Worm (Caenorhabditis elegans) whole organism, young adult: Measurements from ENCODE around the gene clec-190.
"Not testable (repeated sequence)": the region's sequence is repeated elsewhere in the genome, so short reads cannot be mapped to it uniquely, and the experiment has no call there.

Experiments used
- B0336.3 ChIP-seq: fragments of 200-800 bp; sonication (Bioruptor generic); IDR thresholded peaks from 2 replicates; pipeline ENCODE4 v1.3.6; 2022; ENCODE audit warnings: missing genetic modification characterization, missing compliant biosample characterization
- D2030.7 ChIP-seq: fragments of 200-800 bp; sonication (Bioruptor generic); IDR thresholded peaks from 2 replicates; pipeline ENCODE4 v1.3.6; 2022; ENCODE audit warnings: missing genetic modification reagents, missing genetic modification characterization, missing compliant biosample characterization
- F23B12.7 ChIP-seq: sonication (generic microtip); optimal IDR thresholded peaks from 2 replicates; lab custom pipeline; 2017; ENCODE audit warnings: missing genetic modification characterization, mild to moderate bottlenecking, missing compliant biosample characterization, antibody characterized with exemption, moderate library complexity; ENCODE audit not compliant: insufficient read depth
- F49E8.2 ChIP-seq: sonication (generic microtip); optimal IDR thresholded peaks from 3 replicates; lab custom pipeline; 2017; ENCODE audit warnings: missing genetic modification characterization, mild to moderate bottlenecking, missing compliant biosample characterization, antibody characterized with exemption, moderate library complexity; ENCODE audit not compliant: insufficient read depth
- F57C9.4 ChIP-seq: sonication (generic microtip); optimal IDR thresholded peaks from 2 replicates; lab custom pipeline; 2017; ENCODE audit warnings: mild to moderate bottlenecking, missing genetic modification characterization, missing compliant biosample characterization
- K11D2.4 ChIP-seq: fragments of 200-800 bp; sonication (Bioruptor generic); IDR thresholded peaks from 2 replicates; pipeline ENCODE4 v1.3.6; 2022; ENCODE audit warnings: missing genetic modification reagents, missing genetic modification characterization, missing compliant biosample characterization
- T26A5.8 ChIP-seq: sonication (generic microtip); optimal IDR thresholded peaks from 2 replicates; lab custom pipeline; 2016; ENCODE audit warnings: missing genetic modification characterization, missing compliant biosample characterization
- Y67H2A.10 ChIP-seq: fragments of 200-800 bp; sonication (Bioruptor generic); conservative IDR thresholded peaks from 2 replicates; pipeline ENCODE4 v1.3.6; 2022; ENCODE audit warnings: missing genetic modification reagents, missing genetic modification characterization, missing compliant biosample characterization
- Y79H2A.3 ChIP-seq: fragments of 200-800 bp; sonication (Bioruptor generic); conservative IDR thresholded peaks from 2 replicates; pipeline ENCODE4 v1.3.6; 2022; ENCODE audit warnings: missing genetic modification reagents, missing genetic modification characterization, missing compliant biosample characterization
- ZK185.1 ChIP-seq: sonication (generic microtip); optimal IDR thresholded peaks from 2 replicates; lab custom pipeline; 2016; ENCODE audit warnings: mild to moderate bottlenecking, missing genetic modification characterization, missing compliant biosample characterization; ENCODE audit not compliant: poor library complexity, severe bottlenecking
- atf-7 ChIP-seq: sonication (generic microtip); optimal IDR thresholded peaks from 2 replicates; lab custom pipeline; 2017; ENCODE audit warnings: mild to moderate bottlenecking, missing genetic modification characterization, missing compliant biosample characterization
- bed-1 ChIP-seq: fragments of 200-800 bp; sonication (Bioruptor generic); IDR thresholded peaks from 2 replicates; pipeline ENCODE4 v1.3.6; 2022; ENCODE audit warnings: missing genetic modification reagents, missing genetic modification characterization, missing compliant biosample characterization
- ccch-3 ChIP-seq: fragments of 200-800 bp; sonication (Bioruptor generic); optimal IDR thresholded peaks from 2 replicates; lab custom pipeline; 2018; ENCODE audit warnings: mild to moderate bottlenecking, missing genetic modification characterization, missing compliant biosample characterization
- cebp-2 ChIP-seq: fragments of 200-800 bp; sonication (Bioruptor generic); IDR thresholded peaks from 2 replicates; pipeline ENCODE4 v1.3.6; 2022; ENCODE audit warnings: missing genetic modification characterization, missing compliant biosample characterization
- ceh-27 ChIP-seq: fragments of 200-800 bp; sonication (Bioruptor generic); optimal IDR thresholded peaks from 2 replicates; lab custom pipeline; 2018; ENCODE audit warnings: mild to moderate bottlenecking, missing genetic modification characterization, moderate library complexity, missing compliant biosample characterization
- ceh-58 ChIP-seq: fragments of 200-800 bp; sonication (Bioruptor generic); IDR thresholded peaks from 2 replicates; pipeline ENCODE4 v1.3.6; 2022; ENCODE audit warnings: missing genetic modification characterization, missing compliant biosample characterization
- dpff-1 ChIP-seq: sonication (generic microtip); optimal IDR thresholded peaks from 2 replicates; lab custom pipeline; 2017; ENCODE audit warnings: mild to moderate bottlenecking, missing genetic modification characterization, missing compliant biosample characterization
- ets-4 ChIP-seq: fragments of 200-800 bp; sonication (Bioruptor generic); optimal IDR thresholded peaks from 2 replicates; lab custom pipeline; 2018; ENCODE audit warnings: mild to moderate bottlenecking, missing genetic modification characterization, missing compliant biosample characterization
- him-1 ChIP-seq: sonication (generic microtip); optimal IDR thresholded peaks from 2 replicates; lab custom pipeline; 2016; ENCODE audit warnings: missing genotype, missing genetic modification reagents, missing genetic modification characterization, missing compliant biosample characterization
- hlh-26 ChIP-seq: fragments of 200-800 bp; sonication (Bioruptor generic); conservative IDR thresholded peaks from 2 replicates; pipeline ENCODE4 v1.3.6; 2022; ENCODE audit warnings: missing genetic modification reagents, missing genetic modification characterization, missing compliant biosample characterization
- let-526 ChIP-seq: fragments of 200-800 bp; sonication (Bioruptor generic); IDR thresholded peaks from 2 replicates; pipeline ENCODE4 v1.3.6; 2022; ENCODE audit warnings: missing genetic modification reagents, missing genetic modification characterization, missing compliant biosample characterization
- let-607 ChIP-seq, 2 experiments: fragments of 200-800 bp in 1 of 2; sonication (Bioruptor generic) in 1 of 2; sonication (generic microtip) in 1 of 2; optimal IDR thresholded peaks; 2 replicates each; lab custom pipeline; 2016 to 2018; ENCODE audit warnings: mild to moderate bottlenecking in 2 of 2, missing compliant biosample characterization in 2 of 2, missing genetic modification characterization in 2 of 2, moderate library complexity in 2 of 2, missing genotype in 1 of 2
- lin-26 ChIP-seq: fragments of 200-800 bp; sonication (Bioruptor generic); IDR thresholded peaks from 2 replicates; pipeline ENCODE4 v1.3.6; 2022; ENCODE audit warnings: missing genetic modification reagents, missing genetic modification characterization, missing compliant biosample characterization
- lin-40 ChIP-seq: sonication (generic microtip); optimal IDR thresholded peaks from 2 replicates; lab custom pipeline; 2016; ENCODE audit warnings: missing genetic modification characterization, mild to moderate bottlenecking, missing compliant biosample characterization, missing genotype, missing genetic modification reagents
- lsl-1 ChIP-seq: fragments of 200-800 bp; sonication (Bioruptor generic); optimal IDR thresholded peaks from 2 replicates; lab custom pipeline; 2018; ENCODE audit warnings: mild to moderate bottlenecking, missing genetic modification characterization, moderate library complexity, missing compliant biosample characterization
- madf-3 ChIP-seq: fragments of 200-800 bp; sonication (Bioruptor generic); IDR thresholded peaks from 2 replicates; pipeline ENCODE4 v1.3.6; 2022; ENCODE audit warnings: missing genetic modification reagents, missing genetic modification characterization, missing compliant biosample characterization
- madf-8 ChIP-seq: fragments of 200-800 bp; sonication (Bioruptor generic); conservative IDR thresholded peaks from 2 replicates; pipeline ENCODE4 v1.3.6; 2022; ENCODE audit warnings: missing genetic modification reagents, missing genetic modification characterization, missing compliant biosample characterization
- mxl-1 ChIP-seq: sonication (generic microtip); optimal IDR thresholded peaks from 2 replicates; lab custom pipeline; 2016; ENCODE audit warnings: missing genetic modification characterization, missing compliant biosample characterization
- nfyb-1 ChIP-seq: fragments of 200-800 bp; sonication (Bioruptor generic); IDR thresholded peaks from 2 replicates; pipeline ENCODE4 v1.3.6; 2022; ENCODE audit warnings: missing genetic modification reagents, missing genetic modification characterization, missing compliant biosample characterization
- nhr-120 ChIP-seq: fragments of 200-800 bp; sonication (Bioruptor generic); IDR thresholded peaks from 2 replicates; pipeline ENCODE4 v1.3.6; 2022; ENCODE audit warnings: missing genetic modification characterization, missing compliant biosample characterization
- rcor-1 ChIP-seq: fragments of 200-800 bp; sonication (Bioruptor generic); IDR thresholded peaks from 2 replicates; pipeline ENCODE4 v1.3.6; 2022; ENCODE audit warnings: missing genetic modification reagents, missing genetic modification characterization, missing compliant biosample characterization
- rec-8 ChIP-seq, 2 experiments: sonication (generic microtip); optimal IDR thresholded peaks; 2 replicates each; lab custom pipeline; 2016; ENCODE audit warnings: mild to moderate bottlenecking in 2 of 2, missing genetic modification characterization in 2 of 2, missing genetic modification reagents in 2 of 2, missing genotype in 2 of 2, missing biosample characterization in 1 of 2, missing compliant biosample characterization in 1 of 2, moderate library complexity in 1 of 2
- sea-2 ChIP-seq: fragments of 200-800 bp; sonication (Bioruptor generic); IDR thresholded peaks from 2 replicates; pipeline ENCODE4 v1.3.6; 2022; ENCODE audit warnings: missing genetic modification characterization, missing compliant biosample characterization
- snpc-4 ChIP-seq, 5 experiments: fragments of 150-350 bp in 1 of 5; sonication (generic microtip) in 4 of 5; optimal IDR thresholded peaks; 2 replicates each; lab custom pipeline; 2014 to 2018; ENCODE audit warnings: missing genetic modification characterization in 5 of 5, missing biosample characterization in 3 of 5, antibody characterized with exemption in 2 of 5, mild to moderate bottlenecking in 2 of 5, missing compliant biosample characterization in 2 of 5, missing genotype in 2 of 5, moderate library complexity in 2 of 5, missing genetic modification reagents in 1 of 5
- tlf-1 ChIP-seq: fragments of 200-800 bp; sonication (Bioruptor generic); optimal IDR thresholded peaks from 2 replicates; lab custom pipeline; 2018; ENCODE audit warnings: mild to moderate bottlenecking, missing genetic modification characterization, missing compliant biosample characterization
- unc-62 ChIP-seq: fragments of 150-350 bp; optimal IDR thresholded peaks from 2 replicates; lab custom pipeline; 2014; ENCODE audit warnings: missing biosample characterization, missing genetic modification reagents, missing genetic modification characterization
- ztf-28 ChIP-seq: fragments of 200-800 bp; sonication (Bioruptor generic); IDR thresholded peaks from 2 replicates; pipeline ENCODE4 v1.3.6; 2022; ENCODE audit warnings: missing genetic modification reagents, missing genetic modification characterization, missing compliant biosample characterization

The clec-190 gene

ce11 chrIV:15140832-15141231 is 14.9 kb upstream of the clec-190 start, which contains the start of gene srg-51:
Gene srg-51, minus strand, starts transcription at chrIV:15140932.
- TF ChIP-seq Y67H2A.10 (GFP tag; lab: Robert Waterston, UW) (no peak), mxl-1 (no peak), madf-8 (no peak), ets-4 (GFP tag; lab: Kevin White, UChicago) (no peak), him-1 (tag; lab: Kevin White, UChicago) (no peak), D2030.7 (GFP tag; lab: Robert Waterston, UW) (no peak), atf-7 (tag; lab: Kevin White, UChicago) (no peak), lsl-1 (GFP tag; lab: Kevin White, UChicago) (no peak), dpff-1 (no peak), ztf-28 (GFP tag; lab: Robert Waterston, UW) (no peak), nhr-120 (no peak), lin-40 (tag; lab: Kevin White, UChicago) (no peak), cebp-2 (GFP tag; lab: Robert Waterston, UW) (no peak), ZK185.1 (tag; lab: Kevin White, UChicago) (no peak)

- TF ChIP-seq T26A5.8 (tag; lab: Kevin White, UChicago); let-607 (tag; optimal IDR thresholded peaks at IDR 0.05; lab: Kevin White, UChicago); rec-8 (tag; optimal IDR thresholded peaks at IDR 0.05; lab: Kevin White, UChicago): not testable (repeated sequence)
Observed at ce11 chrIV:15133899-15134298, 8.0 kb upstream of the clec-190 start, which contains the start of gene M199.8. Gene M199.8, minus strand, starts transcription at chrIV:15133999.

ce11 chrIV:15131697-15132096 is 5.8 kb upstream of the clec-190 start, which contains the start of gene col-135:
Gene col-135, minus strand, starts transcription at chrIV:15131797.
- TF ChIP-seq nfyb-1, result no peak
- no peak for TF ChIP-seq F49E8.2 (tag; lab: Kevin White, UChicago)
- TF ChIP-seq K11D2.4, result no peak
- no peak for TF ChIP-seq unc-62

ce11 chrIV:15127731-15128130 is 1.8 kb upstream of the clec-190 start, which contains the start of gene M199.9:
Gene M199.9, minus strand, starts transcription at chrIV:15127831.
- no peak for TF ChIP-seq madf-8
- TF ChIP-seq F57C9.4 (tag; lab: Kevin White, UChicago), result no peak
- no peak for TF ChIP-seq let-526 (GFP tag; lab: Robert Waterston, UW)

- TF ChIP-seq lin-26 (GFP tag; lab: Robert Waterston, UW) (no peak), nhr-120 (no peak), F23B12.7 (no peak), Y79H2A.3 (GFP tag; lab: Robert Waterston, UW) (no peak), madf-8 (no peak), ccch-3 (GFP tag; lab: Kevin White, UChicago) (no peak), ceh-58 (no peak), atf-7 (tag; lab: Kevin White, UChicago) (no peak), lsl-1 (GFP tag; lab: Kevin White, UChicago) (no peak), sea-2 (GFP tag; lab: Robert Waterston, UW) (no peak), D2030.7 (GFP tag; lab: Robert Waterston, UW) (no peak), hlh-26 (no peak), tlf-1 (GFP tag; lab: Kevin White, UChicago) (no peak), snpc-4 (GFP tag; optimal IDR thresholded peaks at IDR 0.05; lab: Kevin White, UChicago) (no peak), snpc-4 (tag; optimal IDR thresholded peaks at IDR 0.05; lab: Kevin White, UChicago) (no peak), rcor-1 (GFP tag; lab: Robert Waterston, UW) (no peak), bed-1 (no peak), ceh-27 (no peak), madf-3 (no peak), B0336.3 (GFP tag; lab: Robert Waterston, UW) (no peak)
Observed at ce11 chrIV:15122882-15123281, 3.0 kb downstream of the clec-190 start, which contains the start of gene M199.7. Gene M199.7, plus strand, starts transcription at chrIV:15123182.
